Worm (Caenorhabditis elegans): ENCODE measurements around the gene srh-290.

The srh-290 gene

ce11 chrV:17810053-17810452 lies 19.8 kb downstream of the srh-290 start, which contains the start of gene srh-296:
srh-296 (plus strand) TSS chrV:17810353.
- TF ChIP-seq unc-39 (tag; optimal IDR thresholded peaks at IDR 0.05) = no peak
- no peak for TF ChIP-seq elt-1 (tag; optimal IDR thresholded peaks at IDR 0.05)
- no peak for TF ChIP-seq lin-13 (GFP tag; optimal IDR thresholded peaks at IDR 0.05)
- no peak for TF ChIP-seq aly-2 (tag; optimal IDR thresholded peaks at IDR 0.05)
- no peak for TF ChIP-seq nhr-6 (tag; optimal IDR thresholded peaks at IDR 0.05)
- TF ChIP-seq lin-11 (tag; optimal IDR thresholded peaks at IDR 0.05) = no peak
- no peak for TF ChIP-seq Y55F3AM.14 (GFP tag; optimal IDR thresholded peaks at IDR 0.05)
- TF ChIP-seq lsy-2 (tag; optimal IDR thresholded peaks at IDR 0.05) = no peak
- TF ChIP-seq dmd-4 (tag; optimal IDR thresholded peaks at IDR 0.05) = no peak

- TF ChIP-seq nhr-237 (tag; optimal IDR thresholded peaks at IDR 0.05) (no peak), snpc-4 (tag; optimal IDR thresholded peaks at IDR 0.05) (no peak), blmp-1 (tag; optimal IDR thresholded peaks at IDR 0.05; ENCODE audit: insufficient read depth) (no peak), ztf-1 (GFP tag; conservative IDR thresholded peaks at IDR 0.05) (no peak), zag-1 (tag; optimal IDR thresholded peaks at IDR 0.05) (no peak), elt-3 (tag; optimal IDR thresholded peaks at IDR 0.05) (no peak), ztf-11 (tag; optimal IDR thresholded peaks at IDR 0.05) (no peak), lin-13 (GFP tag; optimal IDR thresholded peaks at IDR 0.05) (no peak), unc-62 (GFP tag; optimal IDR thresholded peaks at IDR 0.05) (no peak), skn-1 (tag; optimal IDR thresholded peaks at IDR 0.05) (no peak), ztf-4 (tag; optimal IDR thresholded peaks at IDR 0.05) (no peak), alr-1 (tag; optimal IDR thresholded peaks at IDR 0.05) (no peak), sma-3 (GFP tag; optimal IDR thresholded peaks at IDR 0.05) (no peak), sma-9 (GFP tag; optimal IDR thresholded peaks at IDR 0.05) (no peak), sma-9 (tag; optimal IDR thresholded peaks at IDR 0.05) (no peak), ZK546.5 (tag; optimal IDR thresholded peaks at IDR 0.05) (no peak), nhr-129 (tag; optimal IDR thresholded peaks at IDR 0.05) (no peak), Y55F3AM.14 (GFP tag; optimal IDR thresholded peaks at IDR 0.05) (no peak), fos-1 (tag; optimal IDR thresholded peaks at IDR 0.05) (no peak), unc-39 (tag; optimal IDR thresholded peaks at IDR 0.05) (no peak), mdl-1 (tag; optimal IDR thresholded peaks at IDR 0.05) (no peak)
Observed at ce11 chrV:17812127-17812526, 21.8 kb downstream of the srh-290 start.

ce11 chrV:17818567-17818966 lies 28.3 kb downstream of the srh-290 start, which contains the start of gene srh-298:
srh-298 (plus strand) TSS chrV:17818867.
- TF ChIP-seq nhr-129 (tag; optimal IDR thresholded peaks at IDR 0.05) (no peak), peb-1 (tag; optimal IDR thresholded peaks at IDR 0.05) (no peak), nhr-11 (tag; optimal IDR thresholded peaks at IDR 0.05) (no peak), gmeb-1 (tag; optimal IDR thresholded peaks at IDR 0.05) (no peak), sma-3 (GFP tag; optimal IDR thresholded peaks at IDR 0.05) (no peak), nhr-23 (tag; optimal IDR thresholded peaks at IDR 0.05) (no peak), unc-39 (tag; optimal IDR thresholded peaks at IDR 0.05) (no peak), ceh-16 (tag; optimal IDR thresholded peaks at IDR 0.05) (no peak)

- no peak for TF ChIP-seq ama-1 (optimal IDR thresholded peaks at IDR 0.05)
- no peak for TF ChIP-seq snpc-4 (tag; optimal IDR thresholded peaks at IDR 0.05)
- TF ChIP-seq lin-39 (tag; optimal IDR thresholded peaks at IDR 0.05) = no peak
- no peak for TF ChIP-seq nhr-237 (tag; optimal IDR thresholded peaks at IDR 0.05)
- TF ChIP-seq alr-1 (tag; optimal IDR thresholded peaks at IDR 0.05) = no peak
- no peak for TF ChIP-seq ceh-82 (tag; optimal IDR thresholded peaks at IDR 0.05)
- TF ChIP-seq sem-4 (tag; optimal IDR thresholded peaks at IDR 0.05) = no peak
Observed at ce11 chrV:17819704-17820103, 29.4 kb downstream of the srh-290 start.

ce11 chrV:17821805-17822204 lies 31.5 kb downstream of the srh-290 start, which contains the start of gene srh-300:
srh-300 (plus strand) TSS chrV:17822105.
- TF ChIP-seq nhr-77 (tag; optimal IDR thresholded peaks at IDR 0.05) (no peak), snpc-4 (tag; optimal IDR thresholded peaks at IDR 0.05) (no peak), nhr-6 (tag; optimal IDR thresholded peaks at IDR 0.05) (no peak), R02D3.7 (tag; optimal IDR thresholded peaks at IDR 0.05) (no peak), crh-2 (tag; optimal IDR thresholded peaks at IDR 0.05) (no peak), unc-55 (GFP tag; optimal IDR thresholded peaks at IDR 0.05) (no peak), elt-1 (tag; optimal IDR thresholded peaks at IDR 0.05) (no peak), skn-1 (tag; optimal IDR thresholded peaks at IDR 0.05) (no peak), gmeb-1 (tag; optimal IDR thresholded peaks at IDR 0.05) (no peak), nhr-21 (tag; optimal IDR thresholded peaks at IDR 0.05) (no peak), zag-1 (tag; optimal IDR thresholded peaks at IDR 0.05) (no peak), blmp-1 (tag; optimal IDR thresholded peaks at IDR 0.05; ENCODE audit: insufficient read depth) (no peak), mbf-1 (tag; optimal IDR thresholded peaks at IDR 0.05) (no peak), ztf-11 (tag; optimal IDR thresholded peaks at IDR 0.05) (no peak), alr-1 (tag; optimal IDR thresholded peaks at IDR 0.05) (no peak), ceh-82 (tag; optimal IDR thresholded peaks at IDR 0.05) (no peak), ceh-16 (tag; optimal IDR thresholded peaks at IDR 0.05) (no peak), fos-1 (tag; optimal IDR thresholded peaks at IDR 0.05) (no peak), lin-13 (GFP tag; optimal IDR thresholded peaks at IDR 0.05) (no peak)

Measured in whole organism, L2 larva.